Worm (Caenorhabditis elegans) whole organism, L4 larva: Measurements from ENCODE around the gene H14N18.4.
A peak's percentile ranks its signal among the peaks of the same experiment; 100 is the strongest.

Source experiments
- D1046.2 ChIP-seq: fragments of 200-800 bp; sonication (Bioruptor generic); IDR thresholded peaks from 2 replicates; pipeline ENCODE4 v1.3.6; 2022; ENCODE audit warnings: missing genetic modification characterization, missing compliant biosample characterization
- F37D6.2 ChIP-seq: sonication (generic microtip); optimal IDR thresholded peaks from 2 replicates; lab custom pipeline; 2016; ENCODE audit warnings: mild to moderate bottlenecking, missing genetic modification characterization, missing compliant biosample characterization
- F49E8.2 ChIP-seq: sonication (generic microtip); optimal IDR thresholded peaks from 2 replicates; lab custom pipeline; 2016; ENCODE audit warnings: missing compliant biosample characterization, mild to moderate bottlenecking, missing genetic modification characterization, borderline replicate concordance
- Y5F2A.4 ChIP-seq: fragments of 200-800 bp; sonication (Bioruptor generic); optimal IDR thresholded peaks from 2 replicates; lab custom pipeline; 2018; ENCODE audit warnings: mild to moderate bottlenecking, missing genetic modification characterization, missing compliant biosample characterization
- Y75B8A.6 ChIP-seq: fragments of 200-800 bp; sonication (Bioruptor generic); IDR thresholded peaks from 2 replicates; pipeline ENCODE4 v1.3.6; 2022; ENCODE audit warnings: missing genetic modification reagents, missing genetic modification characterization, missing compliant biosample characterization
- ZK337.2 ChIP-seq: fragments of 200-800 bp; sonication (Bioruptor generic); IDR thresholded peaks from 2 replicates; pipeline ENCODE4 v1.3.6; 2022; ENCODE audit warnings: missing genetic modification reagents, missing genetic modification characterization, missing compliant biosample characterization
- ZK546.5 ChIP-seq, 2 experiments: sonication (generic microtip); optimal IDR thresholded peaks; 2 replicates each; lab custom pipeline; 2017; ENCODE audit warnings: missing biosample characterization in 2 of 2, missing genetic modification characterization in 2 of 2
- aly-2 ChIP-seq: sonication (generic microtip); optimal IDR thresholded peaks from 2 replicates; lab custom pipeline; 2018; ENCODE audit warnings: missing biosample characterization, missing genetic modification characterization
- attf-4 ChIP-seq: sonication (generic microtip); optimal IDR thresholded peaks from 3 replicates; lab custom pipeline; 2017; ENCODE audit warnings: missing biosample characterization, missing genetic modification characterization
- ceh-20 ChIP-seq: fragments of 200-800 bp; sonication (Bioruptor generic); IDR thresholded peaks from 2 replicates; pipeline ENCODE4 v1.3.6; 2022; ENCODE audit warnings: missing genetic modification reagents, missing genetic modification characterization, missing compliant biosample characterization
- ceh-28 ChIP-seq: fragments of 150-350 bp; optimal IDR thresholded peaks from 2 replicates; lab custom pipeline; 2014; ENCODE audit warnings: missing biosample characterization, missing genetic modification reagents, missing genetic modification characterization
- ceh-62 ChIP-seq: sonication (generic microtip); optimal IDR thresholded peaks from 2 replicates; lab custom pipeline; 2017; ENCODE audit warnings: missing biosample characterization, missing genetic modification characterization
- ceh-82 ChIP-seq: sonication (generic microtip); optimal IDR thresholded peaks from 2 replicates; lab custom pipeline; 2017; ENCODE audit warnings: missing biosample characterization, missing genetic modification characterization
- ces-1 ChIP-seq: fragments of 150-350 bp; sonication (generic microtip); optimal IDR thresholded peaks from 4 replicates; lab custom pipeline; 2014; ENCODE audit warnings: missing biosample characterization, missing genetic modification reagents, missing genetic modification characterization
- daf-19 ChIP-seq: fragments of 200-800 bp; sonication (Bioruptor generic); conservative IDR thresholded peaks from 2 replicates; pipeline ENCODE4 v1.3.6; 2022; ENCODE audit warnings: missing genetic modification characterization, missing compliant biosample characterization
- dmd-6 ChIP-seq: fragments of 200-800 bp; sonication (Bioruptor generic); IDR thresholded peaks from 2 replicates; pipeline ENCODE4 v1.3.6; 2022; ENCODE audit warnings: missing genetic modification reagents, missing genetic modification characterization, missing compliant biosample characterization
- dmd-8 ChIP-seq: fragments of 200-800 bp; sonication (Bioruptor generic); IDR thresholded peaks from 2 replicates; pipeline ENCODE4 v1.3.6; 2022; ENCODE audit warnings: missing genetic modification characterization, missing compliant biosample characterization
- dmd-9 ChIP-seq: fragments of 200-800 bp; sonication (Bioruptor generic); IDR thresholded peaks from 2 replicates; pipeline ENCODE4 v1.3.6; 2022; ENCODE audit warnings: missing genetic modification reagents, missing genetic modification characterization, missing compliant biosample characterization
- dpl-1 ChIP-seq: fragments of 150-350 bp; optimal IDR thresholded peaks from 2 replicates; lab custom pipeline; 2014; ENCODE audit warnings: missing biosample characterization, missing genetic modification reagents, missing genetic modification characterization
- dve-1 ChIP-seq: sonication (generic microtip); optimal IDR thresholded peaks from 2 replicates; lab custom pipeline; 2017; ENCODE audit warnings: antibody characterized with exemption, mild to moderate bottlenecking, missing genetic modification characterization, missing compliant biosample characterization; ENCODE audit not compliant: insufficient read depth
- fos-1 ChIP-seq: fragments of 150-350 bp; optimal IDR thresholded peaks from 2 replicates; lab custom pipeline; 2014; ENCODE audit warnings: missing biosample characterization, missing genetic modification characterization
- gei-8 ChIP-seq: fragments of 200-800 bp; sonication (Bioruptor generic); optimal IDR thresholded peaks from 2 replicates; lab custom pipeline; 2018; ENCODE audit warnings: mild to moderate bottlenecking, missing genetic modification characterization, missing compliant biosample characterization
- hlh-11 ChIP-seq: fragments of 200-800 bp; sonication (Bioruptor generic); optimal IDR thresholded peaks from 2 replicates; lab custom pipeline; 2018; ENCODE audit warnings: mild to moderate bottlenecking, missing genetic modification characterization, missing compliant biosample characterization
- hmg-1.1 ChIP-seq: fragments of 200-800 bp; sonication (Bioruptor generic); IDR thresholded peaks from 2 replicates; pipeline ENCODE4 v1.3.6; 2022; ENCODE audit warnings: missing genetic modification reagents, missing genetic modification characterization, missing compliant biosample characterization
- lim-7 ChIP-seq: fragments of 200-800 bp; sonication (Bioruptor generic); IDR thresholded peaks from 2 replicates; pipeline ENCODE4 v1.3.6; 2022; ENCODE audit warnings: missing genetic modification characterization, missing compliant biosample characterization
- lin-29 ChIP-seq: fragments of 200-800 bp; sonication (Bioruptor generic); IDR thresholded peaks from 2 replicates; pipeline ENCODE4 v1.3.6; 2022; ENCODE audit warnings: missing genetic modification reagents, missing genetic modification characterization, missing compliant biosample characterization
- lsy-2 ChIP-seq, 2 experiments: fragments of 150-350 bp in 1 of 2; sonication (generic microtip) in 1 of 2; optimal IDR thresholded peaks; 2 replicates each; lab custom pipeline; 2014 to 2017; ENCODE audit warnings: missing biosample characterization in 2 of 2, missing genetic modification characterization in 2 of 2
- madf-5 ChIP-seq, 2 experiments: fragments of 200-800 bp; sonication (Bioruptor generic); IDR thresholded peaks; 2 replicates each; pipeline ENCODE4 v1.3.6; 2022; ENCODE audit warnings: missing compliant biosample characterization in 2 of 2, missing genetic modification characterization in 2 of 2
- mdl-1 ChIP-seq, 2 experiments: fragments of 150-350 bp in 1 of 2; sonication (generic microtip) in 1 of 2; optimal IDR thresholded peaks; 2 replicates each; lab custom pipeline; 2014 to 2017; ENCODE audit warnings: missing biosample characterization in 2 of 2, missing genetic modification characterization in 2 of 2
- mes-2 ChIP-seq: sonication (generic microtip); optimal IDR thresholded peaks from 2 replicates; lab custom pipeline; 2016; ENCODE audit warnings: missing genotype, mild to moderate bottlenecking, missing genetic modification characterization, missing compliant biosample characterization; ENCODE audit not compliant: poor library complexity, severe bottlenecking
- mxl-2 ChIP-seq: fragments of 200-800 bp; sonication (Bioruptor generic); conservative IDR thresholded peaks from 2 replicates; pipeline ENCODE4 v1.3.6; 2022; ENCODE audit warnings: missing genetic modification reagents, missing genetic modification characterization, missing compliant biosample characterization
- mxl-3 ChIP-seq: fragments of 200-800 bp; sonication (Bioruptor generic); optimal IDR thresholded peaks from 2 replicates; lab custom pipeline; 2018; ENCODE audit warnings: mild to moderate bottlenecking, missing genetic modification characterization, missing compliant biosample characterization
- nhr-11 ChIP-seq: fragments of 150-350 bp; optimal IDR thresholded peaks from 2 replicates; lab custom pipeline; 2014; ENCODE audit warnings: missing biosample characterization, missing genetic modification characterization
- nhr-111 ChIP-seq: fragments of 200-800 bp; sonication (Bioruptor generic); optimal IDR thresholded peaks from 2 replicates; lab custom pipeline; 2018; ENCODE audit warnings: mild to moderate bottlenecking, missing genetic modification characterization, missing compliant biosample characterization
- nhr-25 ChIP-seq: sonication (generic microtip); optimal IDR thresholded peaks from 2 replicates; lab custom pipeline; 2017; ENCODE audit warnings: missing genetic modification characterization, mild to moderate bottlenecking, missing compliant biosample characterization, antibody characterized with exemption, moderate library complexity, borderline replicate concordance; ENCODE audit not compliant: insufficient read depth
- nhr-41 ChIP-seq: fragments of 200-800 bp; sonication (Bioruptor generic); IDR thresholded peaks from 2 replicates; pipeline ENCODE4 v1.3.6; 2022; ENCODE audit warnings: missing genetic modification reagents, missing genetic modification characterization, missing compliant biosample characterization
- nhr-42 ChIP-seq: fragments of 200-800 bp; sonication (Bioruptor generic); IDR thresholded peaks from 2 replicates; pipeline ENCODE4 v1.3.6; 2022; ENCODE audit warnings: missing genetic modification characterization, missing compliant biosample characterization
- nhr-48 ChIP-seq: sonication (generic microtip); optimal IDR thresholded peaks from 2 replicates; lab custom pipeline; 2016; ENCODE audit warnings: mild to moderate bottlenecking, missing genetic modification characterization, missing compliant biosample characterization
- nhr-6 ChIP-seq: fragments of 150-350 bp; optimal IDR thresholded peaks from 2 replicates; lab custom pipeline; 2014; ENCODE audit warnings: missing biosample characterization, missing genetic modification characterization
- nhr-76 ChIP-seq: fragments of 150-350 bp; optimal IDR thresholded peaks from 2 replicates; lab custom pipeline; 2014; ENCODE audit warnings: missing biosample characterization, missing genetic modification characterization
- nhr-77 ChIP-seq: fragments of 150-350 bp; optimal IDR thresholded peaks from 2 replicates; lab custom pipeline; 2014; ENCODE audit warnings: missing biosample characterization, missing genetic modification characterization
- skn-1 ChIP-seq: fragments of 150-350 bp; optimal IDR thresholded peaks from 2 replicates; lab custom pipeline; 2014; ENCODE audit warnings: missing biosample characterization, missing genetic modification characterization
- spr-1 ChIP-seq: sonication (generic microtip); optimal IDR thresholded peaks from 2 replicates; lab custom pipeline; 2016; ENCODE audit warnings: mild to moderate bottlenecking, missing genetic modification characterization, missing compliant biosample characterization
- unc-39 ChIP-seq: sonication (generic microtip); optimal IDR thresholded peaks from 2 replicates; lab custom pipeline; 2017; ENCODE audit warnings: missing biosample characterization, missing genetic modification characterization
- vab-7 ChIP-seq: fragments of 200-800 bp; sonication (Bioruptor generic); IDR thresholded peaks from 2 replicates; pipeline ENCODE4 v1.3.6; 2022; ENCODE audit warnings: missing genetic modification reagents, missing genetic modification characterization, missing compliant biosample characterization
- zfp-2 ChIP-seq: sonication (generic microtip); optimal IDR thresholded peaks from 2 replicates; lab custom pipeline; 2016; ENCODE audit warnings: mild to moderate bottlenecking, missing genetic modification characterization, missing compliant biosample characterization
- zip-11 ChIP-seq: fragments of 200-800 bp; sonication (Bioruptor generic); IDR thresholded peaks from 2 replicates; pipeline ENCODE4 v1.3.6; 2022; ENCODE audit warnings: missing genetic modification characterization, missing compliant biosample characterization
- ztf-11 ChIP-seq: fragments of 150-350 bp; optimal IDR thresholded peaks from 2 replicates; lab custom pipeline; 2014; ENCODE audit warnings: missing biosample characterization, missing genetic modification characterization

Gene H14N18.4

ce11 chrV:8913940-8914339, 14.8 kb downstream of the H14N18.4 start, which contains the start of gene mod-1:
Gene mod-1, minus strand, starts transcription at chrV:8914040.
- no peak for TF ChIP-seq skn-1
- no peak for TF ChIP-seq nhr-76 (tag; lab: Kevin White, UChicago)
- TF ChIP-seq hlh-11 (tag; lab: Kevin White, UChicago) = no peak
- TF ChIP-seq dmd-9 (GFP tag; lab: Robert Waterston, UW) = no peak
- TF ChIP-seq gei-8 = no peak
- TF ChIP-seq nhr-41 (GFP tag; lab: Robert Waterston, UW) = no peak
- no peak for TF ChIP-seq lsy-2 (tag; optimal IDR thresholded peaks at IDR 0.05; lab: Kevin White, UChicago)
- no peak for TF ChIP-seq madf-5 (GFP tag; IDR thresholded peaks at IDR 0.05; lab: Robert Waterston, UW)
- TF ChIP-seq ceh-28 = no peak
- TF ChIP-seq D1046.2 = no peak
- TF ChIP-seq nhr-48 (tag; lab: Kevin White, UChicago) = no peak
- TF ChIP-seq hmg-1.1 = no peak
- TF ChIP-seq ZK546.5 (tag; optimal IDR thresholded peaks at IDR 0.05; lab: Kevin White, UChicago) = no peak
- TF ChIP-seq Y5F2A.4 (GFP tag; lab: Kevin White, UChicago) = no peak
- no peak for TF ChIP-seq dmd-8 (GFP tag; lab: Robert Waterston, UW)
- no peak for TF ChIP-seq zip-11 (GFP tag; lab: Robert Waterston, UW)
- TF ChIP-seq ces-1 (GFP tag; lab: Kevin White, UChicago) = no peak
- TF ChIP-seq attf-4 (tag; lab: Kevin White, UChicago) = no peak
- no peak for TF ChIP-seq dpl-1 (GFP tag; lab: Kevin White, UChicago)
- TF ChIP-seq, all 104 proteins: peak for 0

ce11 chrV:8906896-8907295, 21.9 kb downstream of the H14N18.4 start, which contains the start of gene frpr-11:
Gene frpr-11, plus strand, starts transcription at chrV:8907196.
- TF ChIP-seq zfp-2 (tag; lab: Kevin White, UChicago) (no peak), lin-29 (GFP tag; lab: Robert Waterston, UW) (no peak), ceh-62 (tag; lab: Kevin White, UChicago) (no peak)

- TF ChIP-seq fos-1 (no peak), spr-1 (no peak), skn-1 (no peak), nhr-11 (tag; lab: Kevin White, UChicago) (no peak), nhr-111 (GFP tag; lab: Kevin White, UChicago) (no peak), ces-1 (GFP tag; lab: Kevin White, UChicago) (no peak), nhr-42 (GFP tag; lab: Robert Waterston, UW) (no peak), mes-2 (tag; lab: Kevin White, UChicago) (no peak), vab-7 (GFP tag; lab: Robert Waterston, UW) (no peak), madf-5 (GFP tag; IDR thresholded peaks at IDR 0.05; lab: Robert Waterston, UW) (no peak), dmd-9 (GFP tag; lab: Robert Waterston, UW) (no peak), hlh-11 (tag; lab: Kevin White, UChicago) (peak; percentile 74), unc-39 (no peak), F37D6.2 (tag; lab: Kevin White, UChicago) (no peak), Y75B8A.6 (GFP tag; lab: Robert Waterston, UW) (no peak), ZK546.5 (tag; optimal IDR thresholded peaks at IDR 0.05; lab: Kevin White, UChicago) (no peak), ceh-28 (no peak), daf-19 (GFP tag; lab: Robert Waterston, UW) (no peak), aly-2 (no peak), nhr-77 (peak; percentile 29), dve-1 (peak; percentile 86), mxl-2 (GFP tag; lab: Robert Waterston, UW) (no peak), nhr-6 (tag; lab: Kevin White, UChicago) (no peak), dpl-1 (GFP tag; lab: Kevin White, UChicago) (no peak), ceh-20 (GFP tag; lab: Robert Waterston, UW) (no peak), ceh-82 (tag; lab: Kevin White, UChicago) (no peak), nhr-25 (no peak), ztf-11 (tag; lab: Kevin White, UChicago) (no peak), lim-7 (GFP tag; lab: Robert Waterston, UW) (no peak), F49E8.2 (tag; lab: Kevin White, UChicago) (no peak), dmd-6 (peak; percentile 82), mdl-1 (tag; optimal IDR thresholded peaks at IDR 0.05; lab: Kevin White, UChicago) (peak in 1 of 2 experiments; percentile 17), mxl-3 (no peak), ZK337.2 (no peak)
These were observed 23.1 kb downstream of the H14N18.4 start for ce11 chrV:8905656-8906055.
